Fruit fly (Drosophila melanogaster) whole organism, embryonic: ENCODE measurements around the gene CG46310.
A peak's percentile ranks its signal among the peaks of the same experiment; 100 is the strongest.

Experiments
- Ada2b ChIP-seq: fragments of 200-800 bp; sonication (Bioruptor generic); IDR thresholded peaks from 2 replicates; pipeline ENCODE4 v1.3.6; 2022; ENCODE audit warnings: missing biosample characterization, missing genetic modification characterization
- B-H2 ChIP-seq: fragments of 200-800 bp; sonication (Bioruptor generic); optimal IDR thresholded peaks from 2 replicates; lab custom pipeline; 2018; ENCODE audit warnings: missing biosample characterization, mild to moderate bottlenecking, missing genetic modification characterization
- Bgb ChIP-seq: fragments of 200-800 bp; sonication (Bioruptor generic); IDR thresholded peaks from 2 replicates; pipeline ENCODE4 v1.3.6; 2022; ENCODE audit warnings: missing biosample characterization, missing genetic modification characterization; ENCODE audit not compliant: partially characterized antibody
- Blimp-1 ChIP-seq: fragments of 200-800 bp; sonication (Bioruptor generic); optimal IDR thresholded peaks from 3 replicates; lab custom pipeline; 2018; ENCODE audit warnings: missing biosample characterization, missing genetic modification characterization, mild to moderate bottlenecking, moderate library complexity, missing genetic modification reagents
- CG13894 ChIP-seq: fragments of 200-800 bp; sonication (Bioruptor generic); optimal IDR thresholded peaks from 3 replicates; lab custom pipeline; 2018; ENCODE audit warnings: missing biosample characterization, mild to moderate bottlenecking, missing genetic modification characterization, moderate library complexity
- CG17912 ChIP-seq: fragments of 200-800 bp; sonication (Bioruptor generic); optimal IDR thresholded peaks from 2 replicates; lab custom pipeline; 2018; ENCODE audit warnings: missing biosample characterization, mild to moderate bottlenecking, missing genetic modification characterization
- CG2199 ChIP-seq: fragments of 200-800 bp; sonication (Bioruptor generic); IDR thresholded peaks from 3 replicates; pipeline ENCODE4 v1.3.6; 2022; ENCODE audit warnings: missing biosample characterization, missing genetic modification characterization
- CG33557 ChIP-seq: fragments of 200-800 bp; sonication (Bioruptor generic); optimal IDR thresholded peaks from 2 replicates; lab custom pipeline; 2019; ENCODE audit warnings: missing biosample characterization, mild to moderate bottlenecking, missing genetic modification characterization, moderate library complexity
- CG4328 ChIP-seq: fragments of 200-800 bp; sonication (Bioruptor generic); optimal IDR thresholded peaks from 3 replicates; lab custom pipeline; 2017; ENCODE audit warnings: missing biosample characterization, missing genetic modification reagents, missing genetic modification characterization
- CG4617 ChIP-seq: fragments of 200-800 bp; sonication (Bioruptor generic); optimal IDR thresholded peaks from 3 replicates; lab custom pipeline; 2016; ENCODE audit warnings: missing biosample characterization, missing genetic modification characterization, borderline replicate concordance
- CG4707 ChIP-seq: fragments of 200-800 bp; sonication (Bioruptor generic); optimal IDR thresholded peaks from 2 replicates; lab custom pipeline; 2018; ENCODE audit warnings: missing biosample characterization, mild to moderate bottlenecking, missing genetic modification characterization, moderate library complexity
- CG5953 ChIP-seq: fragments of 200-800 bp; sonication (Bioruptor generic); IDR thresholded peaks from 2 replicates; pipeline ENCODE4 v1.3.6; 2022; ENCODE audit warnings: missing biosample characterization, missing genetic modification characterization
- CG7786 ChIP-seq: fragments of 200-800 bp; sonication (Bioruptor generic); optimal IDR thresholded peaks from 2 replicates; lab custom pipeline; 2016; ENCODE audit warnings: missing biosample characterization, missing genetic modification characterization
- CG8478 ChIP-seq: fragments of >200 bp; optimal IDR thresholded peaks from 2 replicates; lab custom pipeline; 2018
- CG9437 ChIP-seq: fragments of 200-800 bp; sonication (Bioruptor generic); optimal IDR thresholded peaks from 2 replicates; lab custom pipeline; 2018; ENCODE audit warnings: missing biosample characterization, mild to moderate bottlenecking, missing genetic modification characterization
- CG9727 ChIP-seq: fragments of 200-800 bp; sonication (Bioruptor generic); optimal IDR thresholded peaks from 3 replicates; lab custom pipeline; 2017; ENCODE audit warnings: missing biosample characterization, mild to moderate bottlenecking, missing genetic modification characterization
- Deaf1 ChIP-seq: fragments of 200-800 bp; optimal IDR thresholded peaks from 3 replicates; lab custom pipeline; 2019; ENCODE audit warnings: missing biosample characterization, mild to moderate bottlenecking, missing genetic modification characterization, moderate library complexity
- Dip2 ChIP-seq: fragments of 200-800 bp; sonication (Bioruptor generic); IDR thresholded peaks from 2 replicates; pipeline ENCODE4 v1.3.6; 2022; ENCODE audit warnings: missing biosample characterization, missing genetic modification characterization
- E2f2 ChIP-seq: fragments of 200-800 bp; sonication (Bioruptor generic); IDR thresholded peaks from 2 replicates; pipeline ENCODE4 v1.3.6; 2022; ENCODE audit warnings: missing biosample characterization, missing genetic modification characterization
- Eip74EF ChIP-seq, 2 experiments: fragments of 200-800 bp in 1 of 2; fragments of >200 bp in 1 of 2; sonication (Bioruptor generic) in 1 of 2; optimal IDR thresholded peaks; 2 replicates each; lab custom pipeline; 2017 to 2019; ENCODE audit warnings: missing biosample characterization in 2 of 2, missing genetic modification characterization in 2 of 2, mild to moderate bottlenecking in 1 of 2, moderate library complexity in 1 of 2
- Myb ChIP-seq: fragments of 200-800 bp; sonication (Bioruptor generic); optimal IDR thresholded peaks from 2 replicates; lab custom pipeline; 2016; ENCODE audit warnings: missing biosample characterization, missing genetic modification characterization
- NC2α ChIP-seq: fragments of 200-800 bp; sonication (Bioruptor generic); optimal IDR thresholded peaks from 2 replicates; lab custom pipeline; 2016; ENCODE audit warnings: missing biosample characterization, missing genetic modification characterization
- Neu2 ChIP-seq: fragments of 200-800 bp; sonication (Bioruptor generic); optimal IDR thresholded peaks from 3 replicates; lab custom pipeline; 2016; ENCODE audit warnings: missing biosample characterization, missing genetic modification characterization, borderline replicate concordance
- Pdp1 ChIP-seq, 2 experiments: fragments of 200-800 bp; sonication (Bioruptor generic); optimal IDR thresholded peaks; 3 replicates each; lab custom pipeline; 2016; ENCODE audit warnings: missing biosample characterization in 2 of 2, missing genetic modification characterization in 2 of 2, mild to moderate bottlenecking in 1 of 2, moderate library complexity in 1 of 2
- Poxn ChIP-seq: fragments of 200-800 bp; sonication (Bioruptor generic); IDR thresholded peaks from 2 replicates; pipeline ENCODE4 v1.3.6; 2022; ENCODE audit warnings: missing biosample characterization, missing genetic modification characterization
- Ptx1 ChIP-seq: fragments of 200-800 bp; sonication (Bioruptor generic); IDR thresholded peaks from 2 replicates; pipeline ENCODE4 v1.3.6; 2022; ENCODE audit warnings: missing biosample characterization, missing genetic modification characterization
- Side ChIP-seq: fragments of 200-800 bp; sonication (Bioruptor generic); optimal IDR thresholded peaks from 2 replicates; lab custom pipeline; 2016; ENCODE audit warnings: missing biosample characterization, missing genetic modification characterization
- Sry-β ChIP-seq: fragments of 200-800 bp; sonication (Bioruptor generic); optimal IDR thresholded peaks from 2 replicates; lab custom pipeline; 2018; ENCODE audit warnings: missing biosample characterization, mild to moderate bottlenecking, missing genetic modification characterization, moderate library complexity
- Trl ChIP-seq, 3 experiments: fragments of >200 bp in 2 of 3; fragments of 200-800 bp in 1 of 3; sonication (Bioruptor generic) in 1 of 3; optimal IDR thresholded peaks; 2 replicates in 1 of 3; 3 replicates in 2 of 3; lab custom pipeline; 2016 to 2017; ENCODE audit warnings: missing biosample characterization in 1 of 3, missing genetic modification characterization in 1 of 3
- YL-1 ChIP-seq: fragments of 200-800 bp; sonication (Bioruptor generic); optimal IDR thresholded peaks from 3 replicates; lab custom pipeline; 2017; ENCODE audit warnings: missing biosample characterization, mild to moderate bottlenecking, missing genetic modification characterization
- btn ChIP-seq: fragments of 200-800 bp; sonication (Bioruptor generic); optimal IDR thresholded peaks from 2 replicates; lab custom pipeline; 2016; ENCODE audit warnings: missing biosample characterization, missing genetic modification characterization
- cad ChIP-seq: fragments of >200 bp; optimal IDR thresholded peaks from 2 replicates; lab custom pipeline; 2017; ENCODE audit warnings: missing biosample characterization, missing genetic modification characterization
- crol ChIP-seq: fragments of 200-800 bp; sonication (Bioruptor generic); IDR thresholded peaks from 2 replicates; pipeline ENCODE4 v1.3.6; 2022; ENCODE audit warnings: missing biosample characterization, missing genetic modification characterization
- ewg ChIP-seq: fragments of 200-800 bp; sonication (Bioruptor generic); optimal IDR thresholded peaks from 3 replicates; lab custom pipeline; 2017; ENCODE audit warnings: mild to moderate bottlenecking, missing biosample characterization, missing genetic modification reagents, missing genetic modification characterization
- jigr1 ChIP-seq: fragments of 200-800 bp; sonication (Bioruptor generic); IDR thresholded peaks from 3 replicates; pipeline ENCODE4 v1.3.6; 2022; ENCODE audit warnings: missing biosample characterization, missing genetic modification characterization
- kni ChIP-seq: fragments of 200-800 bp; sonication (Bioruptor generic); optimal IDR thresholded peaks from 3 replicates; lab custom pipeline; 2017; ENCODE audit warnings: mild to moderate bottlenecking, missing biosample characterization, missing genetic modification reagents, missing genetic modification characterization
- lola ChIP-seq, 3 experiments: fragments of >200 bp in 2 of 3; fragments of 200-800 bp in 1 of 3; sonication (Bioruptor generic) in 1 of 3; optimal IDR thresholded peaks; 2 replicates each; lab custom pipeline; 2017 to 2019; ENCODE audit warnings: missing biosample characterization in 3 of 3, missing genetic modification characterization in 3 of 3, mild to moderate bottlenecking in 1 of 3, moderate library complexity in 1 of 3
- mirr ChIP-seq: fragments of 200-800 bp; sonication (Bioruptor generic); optimal IDR thresholded peaks from 3 replicates; lab custom pipeline; 2018; ENCODE audit warnings: missing biosample characterization, mild to moderate bottlenecking, missing genetic modification characterization
- nmo ChIP-seq: fragments of 200-800 bp; sonication (Bioruptor generic); optimal IDR thresholded peaks from 2 replicates; lab custom pipeline; 2018; ENCODE audit warnings: missing biosample characterization, mild to moderate bottlenecking, missing genetic modification characterization, moderate library complexity
- odd ChIP-seq: fragments of 200-800 bp; sonication (Bioruptor generic); optimal IDR thresholded peaks from 2 replicates; lab custom pipeline; 2017; ENCODE audit warnings: missing biosample characterization, mild to moderate bottlenecking, missing genetic modification characterization
- pita ChIP-seq: fragments of 200-800 bp; sonication (Bioruptor generic); optimal IDR thresholded peaks from 2 replicates; lab custom pipeline; 2017; ENCODE audit warnings: missing biosample characterization, mild to moderate bottlenecking, missing genetic modification characterization
- sd ChIP-seq: fragments of 200-800 bp; sonication (Bioruptor generic); optimal IDR thresholded peaks from 3 replicates; lab custom pipeline; 2018; ENCODE audit warnings: missing biosample characterization, mild to moderate bottlenecking, missing genetic modification characterization, moderate library complexity
- sens ChIP-seq: fragments of 200-800 bp; sonication (Bioruptor generic); peaks from one replicate; lab custom pipeline; 2016; ENCODE audit warnings: missing biosample characterization, missing genetic modification characterization
- tll ChIP-seq, 2 experiments: fragments of 200-800 bp in 1 of 2; fragments of >200 bp in 1 of 2; sonication (Bioruptor generic) in 1 of 2; optimal IDR thresholded peaks; 2 replicates each; lab custom pipeline; 2017 to 2019; ENCODE audit warnings: missing biosample characterization in 2 of 2, missing genetic modification characterization in 2 of 2, mild to moderate bottlenecking in 1 of 2, moderate library complexity in 1 of 2
- toy ChIP-seq: fragments of 200-800 bp; sonication (Bioruptor generic); IDR thresholded peaks from 2 replicates; pipeline ENCODE4 v1.3.6; 2022; ENCODE audit warnings: missing biosample characterization, missing genetic modification characterization
- trh ChIP-seq: fragments of 200-800 bp; sonication (Bioruptor generic); optimal IDR thresholded peaks from 2 replicates; lab custom pipeline; 2016; ENCODE audit warnings: missing biosample characterization, missing genetic modification characterization
- twi ChIP-seq: fragments of 200-800 bp; optimal IDR thresholded peaks from 2 replicates; lab custom pipeline; 2019; ENCODE audit warnings: missing biosample characterization, mild to moderate bottlenecking, missing genetic modification characterization, moderate library complexity
- vvl ChIP-seq: fragments of 200-800 bp; sonication (Bioruptor generic); IDR thresholded peaks from 2 replicates; pipeline ENCODE4 v1.3.6; 2022; ENCODE audit warnings: missing biosample characterization, missing genetic modification characterization
- zen2 ChIP-seq: fragments of 200-800 bp; sonication (Bioruptor generic); IDR thresholded peaks from 3 replicates; pipeline ENCODE4 v1.3.6; 2022; ENCODE audit warnings: missing biosample characterization, missing genetic modification characterization; ENCODE audit not compliant: partially characterized antibody

The CG46310 gene

DNA sequence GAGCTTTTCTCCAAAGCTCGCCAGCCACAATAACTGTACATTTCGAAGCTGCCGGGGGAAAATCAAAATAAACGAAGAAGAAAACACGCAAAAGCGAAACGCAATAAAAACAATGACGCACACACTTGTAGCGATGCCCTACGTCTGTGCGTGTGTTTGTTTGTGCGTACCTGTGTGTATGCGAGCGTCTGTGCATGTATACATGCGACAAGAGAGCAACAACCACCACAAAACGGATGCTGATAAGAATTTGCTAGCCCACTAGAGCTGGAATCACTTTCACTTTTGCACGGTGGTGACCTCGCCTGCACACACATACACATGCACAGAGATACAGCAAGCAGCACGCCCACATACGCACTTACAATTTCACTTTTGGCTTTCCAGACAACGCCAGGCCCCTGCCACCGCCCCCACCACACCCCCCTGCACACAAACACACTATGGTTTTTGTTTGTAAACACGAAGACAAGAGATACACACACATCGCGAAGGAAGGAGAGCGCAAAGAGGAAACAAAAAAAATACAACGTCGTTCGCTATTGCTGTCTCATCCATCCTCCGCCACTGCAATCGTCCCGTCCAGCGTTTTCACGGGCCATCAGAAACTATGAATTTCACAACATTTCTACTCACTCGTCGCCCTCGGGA lies 16.7 kb upstream of the CG46310 start (continued):
- TF ChIP-seq Ada2b (GFP tag; lab: Robert Waterston, UW) (no peak), toy (GFP tag; lab: Robert Waterston, UW) (no peak), sens (GFP tag; lab: Kevin White, UChicago) (peak; percentile 54), NC2α (GFP tag; lab: Kevin White, UChicago) (no peak), odd (peak; percentile 62), CG4617 (no peak), CG2199 (GFP tag; lab: Robert Waterston, UW) (no peak), YL-1 (GFP tag; lab: Kevin White, UChicago) (peak; percentile 56), Deaf1 (tag; lab: Kevin White, UChicago) (peak; percentile 21), Ptx1 (GFP tag; lab: Robert Waterston, UW) (no peak), CG4707 (GFP tag; lab: Kevin White, UChicago) (peak; percentile 35), nmo (peak; percentile 46), vvl (0 out of 2 replicates have a peak, but pooled peaks have one; percentile 21), Trl (optimal IDR thresholded peaks at IDR 0.05; lab: Kevin White, UChicago) (peak in 1 of 2 experiments; percentile 16), Trl (GFP tag; optimal IDR thresholded peaks at IDR 0.05; lab: Kevin White, UChicago) (no peak), Side (no peak), pita (GFP tag; lab: Kevin White, UChicago) (no peak), B-H2 (peak; percentile 9), E2f2 (GFP tag; lab: Robert Waterston, UW) (peak; percentile 14; the same call in 1 of the 2 replicates), kni (GFP tag; lab: Kevin White, UChicago) (peak; percentile 80), CG17912 (GFP tag; lab: Kevin White, UChicago) (peak; percentile 22), CG5953 (GFP tag; lab: Robert Waterston, UW) (0 out of 2 replicates have a peak, but pooled peaks have one; percentile 19), CG9437 (GFP tag; lab: Kevin White, UChicago) (peak; percentile 42), tll (GFP tag; optimal IDR thresholded peaks at IDR 0.05; lab: Kevin White, UChicago) (peak in 1 of 2 experiments; percentile 71), Bgb (GFP tag; lab: Robert Waterston, UW) (0 out of 2 replicates have a peak, but pooled peaks have one; percentile 15), CG4328 (GFP tag; lab: Kevin White, UChicago) (peak; percentile 3), crol (peak; percentile 99), Pdp1 (GFP tag; optimal IDR thresholded peaks at IDR 0.05; lab: Kevin White, UChicago) (peak in 1 of 2 experiments; percentile 21), mirr (GFP tag; lab: Kevin White, UChicago) (peak; percentile 69), lola (GFP tag; optimal IDR thresholded peaks at IDR 0.05; lab: Kevin White, UChicago) (peak in 1 of 3 experiments; percentile 66), cad (GFP tag; lab: Kevin White, UChicago) (peak; percentile 51), twi (tag; lab: Kevin White, UChicago) (peak; percentile 45), zen2 (no peak), CG9727 (peak; percentile 10), sd (tag; lab: Kevin White, UChicago) (peak; percentile 59)

- peak; percentile 2 for TF ChIP-seq CG13894 (tag; lab: Kevin White, UChicago)
- no peak for TF ChIP-seq Neu2
- TF ChIP-seq jigr1 (GFP tag; lab: Robert Waterston, UW): no peak
- TF ChIP-seq Blimp-1 (GFP tag; lab: Kevin White, UChicago): no peak
- no peak for TF ChIP-seq CG33557
- TF ChIP-seq CG8478: no peak
- no peak for TF ChIP-seq CG7786 (GFP tag; lab: Kevin White, UChicago)
- TF ChIP-seq btn (GFP tag; lab: Kevin White, UChicago): no peak
- TF ChIP-seq sd (tag; lab: Kevin White, UChicago): no peak
- TF ChIP-seq Dip2 (GFP tag; lab: Robert Waterston, UW): no peak
- TF ChIP-seq lola (GFP tag; optimal IDR thresholded peaks at IDR 0.05; lab: Kevin White, UChicago): no peak
- TF ChIP-seq Eip74EF (GFP tag; optimal IDR thresholded peaks at IDR 0.05; lab: Kevin White, UChicago): no peak
- no peak for TF ChIP-seq Sry-β (GFP tag; lab: Kevin White, UChicago)
- TF ChIP-seq ewg (GFP tag; lab: Kevin White, UChicago): peak; percentile 2
- no peak for TF ChIP-seq Poxn (GFP tag; lab: Robert Waterston, UW)
- peak; percentile 62 for TF ChIP-seq Myb (GFP tag; lab: Kevin White, UChicago)
- no peak for TF ChIP-seq trh (GFP tag; lab: Kevin White, UChicago)
These were observed 16.0 kb upstream of the CG46310 start, which contains the start of gene unk for dm6 chr3R:23157664-23158151. unk (minus strand) TSS chr3R:23157862.
